Fruit fly (Drosophila melanogaster): ENCODE results near the gene CG6908.

CG6908 gene

dm6 chr3R:11649449-11649848, 40.4 kb downstream of the CG6908 start (continued):
- TF ChIP-seq CG4404 (GFP tag; IDR thresholded peaks at IDR 0.05) (peak; percentile 94), danr (GFP tag; IDR thresholded peaks at IDR 0.05) (peak; percentile 95), pita (GFP tag; optimal IDR thresholded peaks at IDR 0.05) (no peak), ranshi (GFP tag; IDR thresholded peaks at IDR 0.05) (peak; percentile 97), Eip74EF (GFP tag; optimal IDR thresholded peaks at IDR 0.05) (peak in 1 of 2 experiments; percentile 81), CrebB (tag; optimal IDR thresholded peaks at IDR 0.05) (peak; percentile 93), CG10959 (GFP tag; IDR thresholded peaks at IDR 0.05) (peak; percentile 82), CG9437 (GFP tag; optimal IDR thresholded peaks at IDR 0.05) (peak; percentile 85), ssp (GFP tag; IDR thresholded peaks at IDR 0.05) (peak; percentile 85), CG8281 (tag; optimal IDR thresholded peaks at IDR 0.05) (peak; percentile 81), CG14667 (GFP tag; IDR thresholded peaks at IDR 0.05) (peak; percentile 96), CG12942 (GFP tag; optimal IDR thresholded peaks at IDR 0.05) (peak; percentile 95), Neu2 (GFP tag; optimal IDR thresholded peaks at IDR 0.05; ENCODE audit: borderline replicate concordance) (peak; percentile 77), CG7839 (tag; optimal IDR thresholded peaks at IDR 0.05) (peak; percentile 97), CG4617 (GFP tag; optimal IDR thresholded peaks at IDR 0.05; ENCODE audit: borderline replicate concordance) (peak; percentile 83), Oli (tag; optimal IDR thresholded peaks at IDR 0.05) (peak; percentile 95), Mad (GFP tag; optimal IDR thresholded peaks at IDR 0.05) (peak; percentile 94), eve (GFP tag; optimal IDR thresholded peaks at IDR 0.05) (peak in 1 of 2 experiments; percentile 98), bsh (GFP tag; optimal IDR thresholded peaks at IDR 0.05) (peak in 1 of 2 experiments; percentile 87), BEAF-32 (GFP tag; optimal IDR thresholded peaks at IDR 0.05) (peak; percentile 9), Ada2b (GFP tag; IDR thresholded peaks at IDR 0.05) (peak; percentile 98), H15 (GFP tag; IDR thresholded peaks at IDR 0.05) (peak; percentile 96), nau (GFP tag; optimal IDR thresholded peaks at IDR 0.05) (peak; percentile 88), Optix (GFP tag; IDR thresholded peaks at IDR 0.05) (peak; percentile 95), CG32772 (GFP tag; IDR thresholded peaks at IDR 0.05) (peak; percentile 95), br (optimal IDR thresholded peaks at IDR 0.05) (no peak), cato (GFP tag; optimal IDR thresholded peaks at IDR 0.05; ENCODE audit: borderline replicate concordance) (peak; percentile 85), CG18599 (GFP tag; optimal IDR thresholded peaks at IDR 0.05) (peak; percentile 95), sens-2 (GFP tag; IDR thresholded peaks at IDR 0.05) (peak; percentile 88), CG14710 (tag; optimal IDR thresholded peaks at IDR 0.05) (peak; percentile 53), Adf1 (GFP tag; IDR thresholded peaks at IDR 0.05) (peak; percentile 66; the same call in 1 of the 2 replicates), CG10366 (GFP tag; IDR thresholded peaks at IDR 0.05) (peak; percentile 98), org-1 (GFP tag; optimal IDR thresholded peaks at IDR 0.05) (peak; percentile 92), CG3726 (GFP tag; IDR thresholded peaks at IDR 0.05) (peak; percentile 93; the same call in 2 of the 3 replicates), CG14860 (GFP tag; IDR thresholded peaks at IDR 0.05; ENCODE audit: partially characterized antibody) (no peak), CG1024 (GFP tag; IDR thresholded peaks at IDR 0.05) (peak; percentile 89), hbn (GFP tag; IDR thresholded peaks at IDR 0.05; ENCODE audit: partially characterized antibody) (no peak), sd (tag; optimal IDR thresholded peaks at IDR 0.05) (peak; percentile 19), Ravus (GFP tag; IDR thresholded peaks at IDR 0.05) (peak; percentile 93), CG12659 (GFP tag; optimal IDR thresholded peaks at IDR 0.05) (peak; percentile 97), CG31224 (GFP tag; IDR thresholded peaks at IDR 0.05) (peak; percentile 93), prd (optimal IDR thresholded peaks at IDR 0.05) (no peak), prd (GFP tag; IDR thresholded peaks at IDR 0.05) (peak; percentile 98), HmgD (GFP tag; optimal IDR thresholded peaks at IDR 0.05) (peak; percentile 91), CG3838 (GFP tag; optimal IDR thresholded peaks at IDR 0.05) (peak; percentile 91), fd102C (GFP tag; optimal IDR thresholded peaks at IDR 0.05) (peak; percentile 54), CTCF (GFP tag; optimal IDR thresholded peaks at IDR 0.05) (peak; percentile 39), CG8944 (GFP tag; optimal IDR thresholded peaks at IDR 0.05) (peak; percentile 97), CG17361 (GFP tag; IDR thresholded peaks at IDR 0.05) (peak; percentile 94), NFAT (GFP tag; IDR thresholded peaks at IDR 0.05) (peak; percentile 99), CG2678 (tag; optimal IDR thresholded peaks at IDR 0.05) (peak; percentile 97), CG3847 (GFP tag; IDR thresholded peaks at IDR 0.05) (peak; percentile 98)
